Worm (Caenorhabditis elegans): Measurements from ENCODE around the gene Y50E8A.22.

Gene Y50E8A.22

ce11 chrV:14748608-14749137 is at the start of gene Y50E8A.22, which contains the start of gene lipl-8:
Gene Y50E8A.22, minus strand, starts transcription at chrV:14749087.
Gene lipl-8, minus strand, starts transcription at chrV:14748708.
- TF ChIP-seq ceh-45 (GFP tag; IDR thresholded peaks at IDR 0.05) (no peak), npax-4 (tag; optimal IDR thresholded peaks at IDR 0.05) (no peak), ceh-48 (tag; optimal IDR thresholded peaks at IDR 0.05) (no peak), ceh-30 (tag; optimal IDR thresholded peaks at IDR 0.05) (no peak), syd-9 (tag; optimal IDR thresholded peaks at IDR 0.05) (no peak), pag-3 (tag; optimal IDR thresholded peaks at IDR 0.05; ENCODE audit: borderline replicate concordance) (no peak), hlh-30 (tag; optimal IDR thresholded peaks at IDR 0.05; ENCODE audit: insufficient read depth) (no peak), zip-5 (tag; optimal IDR thresholded peaks at IDR 0.05) (no peak), unc-42 (tag; optimal IDR thresholded peaks at IDR 0.05) (no peak), tbx-7 (tag; optimal IDR thresholded peaks at IDR 0.05) (no peak), K09A11.1 (tag; optimal IDR thresholded peaks at IDR 0.05; ENCODE audit: insufficient read depth) (no peak), lin-11 (tag; optimal IDR thresholded peaks at IDR 0.05) (no peak), ceh-6 (GFP tag; optimal IDR thresholded peaks at IDR 0.05) (no peak)

DNA sequence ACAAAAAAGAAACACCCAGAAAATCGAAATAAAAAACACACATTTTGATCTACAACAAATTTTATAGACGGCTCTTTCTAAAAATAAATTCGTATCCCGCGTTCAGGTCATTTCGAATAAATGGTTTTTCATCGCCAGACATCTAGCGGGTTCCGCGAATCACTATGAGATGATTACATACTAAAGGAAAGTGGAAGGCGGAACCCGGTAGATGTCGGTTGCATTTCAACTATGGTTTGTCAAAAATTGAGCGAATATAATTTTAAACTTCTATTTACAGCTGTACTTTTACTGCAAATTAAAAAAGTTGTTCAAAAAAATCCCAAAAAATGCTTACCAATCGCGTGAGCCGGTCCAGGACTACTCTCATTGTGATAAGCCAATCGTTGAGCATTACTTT is 49.0 kb upstream of the Y50E8A.22 start:
- TF ChIP-seq ceh-45 (GFP tag; IDR thresholded peaks at IDR 0.05) = no peak
- no peak for TF ChIP-seq pros-1 (tag; optimal IDR thresholded peaks at IDR 0.05)
- no peak for TF ChIP-seq ets-4 (tag; optimal IDR thresholded peaks at IDR 0.05)
- no peak for TF ChIP-seq rnt-1 (tag; optimal IDR thresholded peaks at IDR 0.05)
- no peak for TF ChIP-seq ceh-30 (tag; optimal IDR thresholded peaks at IDR 0.05)
- TF ChIP-seq ahr-1 (tag; optimal IDR thresholded peaks at IDR 0.05) = no peak
- TF ChIP-seq sox-4 (tag; optimal IDR thresholded peaks at IDR 0.05) = no peak
- no peak for TF ChIP-seq K02D7.2 (tag; optimal IDR thresholded peaks at IDR 0.05)
- TF ChIP-seq tbx-7 (tag; optimal IDR thresholded peaks at IDR 0.05) = no peak
- TF ChIP-seq odd-2 (tag; optimal IDR thresholded peaks at IDR 0.05) = no peak
- no peak for TF ChIP-seq hlh-13 (GFP tag; optimal IDR thresholded peaks at IDR 0.05)
- TF ChIP-seq nfya-1 (tag; optimal IDR thresholded peaks at IDR 0.05) = no peak
- no peak for TF ChIP-seq lin-11 (tag; optimal IDR thresholded peaks at IDR 0.05)

ce11 chrV:14793043-14793442 is 44.2 kb upstream of the Y50E8A.22 start:
- peak; percentile 1 for TF ChIP-seq ceh-31 (tag; optimal IDR thresholded peaks at IDR 0.05)
- no peak for TF ChIP-seq syd-9 (tag; optimal IDR thresholded peaks at IDR 0.05)

DNA sequence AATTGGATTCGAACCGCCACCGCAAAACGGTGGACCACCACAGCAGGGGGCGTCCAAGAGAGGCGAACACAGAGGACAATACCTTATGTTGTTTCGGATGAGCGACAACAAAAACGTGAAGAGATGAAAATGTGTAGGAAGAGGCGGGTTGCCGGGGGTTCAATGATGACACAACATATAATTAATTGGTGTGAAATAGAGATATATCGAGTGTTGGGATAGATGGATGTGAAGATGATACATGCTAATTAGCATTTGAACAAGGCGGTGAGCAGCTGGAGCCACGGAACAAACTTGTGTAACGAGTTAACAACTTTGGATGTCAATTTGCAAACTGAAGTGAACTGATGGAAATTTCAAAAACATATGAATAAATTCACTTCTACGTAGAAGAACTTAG is 43.5 kb upstream of the Y50E8A.22 start:
- no peak for TF ChIP-seq nhr-11 (tag; optimal IDR thresholded peaks at IDR 0.05)
- TF ChIP-seq ceh-31 (tag; optimal IDR thresholded peaks at IDR 0.05) = peak; percentile 35
- no peak for TF ChIP-seq ama-1 (optimal IDR thresholded peaks at IDR 0.05)
- TF ChIP-seq hlh-6 (tag; optimal IDR thresholded peaks at IDR 0.05) = no peak
- TF ChIP-seq ref-2 (tag; optimal IDR thresholded peaks at IDR 0.05) = peak; percentile 65
- TF ChIP-seq ceh-6 (GFP tag; optimal IDR thresholded peaks at IDR 0.05) = peak; percentile 2
- no peak for TF ChIP-seq K09A11.1 (tag; optimal IDR thresholded peaks at IDR 0.05; ENCODE audit: insufficient read depth)

- TF ChIP-seq pros-1 (tag; optimal IDR thresholded peaks at IDR 0.05) (no peak), elt-4 (tag; optimal IDR thresholded peaks at IDR 0.05) (no peak), dve-1 (tag; optimal IDR thresholded peaks at IDR 0.05) (no peak), ceh-6 (GFP tag; optimal IDR thresholded peaks at IDR 0.05) (no peak), fax-1 (tag; optimal IDR thresholded peaks at IDR 0.05) (no peak), C08G9.2 (tag; optimal IDR thresholded peaks at IDR 0.05) (no peak), T23F11.4 (GFP tag; optimal IDR thresholded peaks at IDR 0.05) (no peak), ceh-31 (tag; optimal IDR thresholded peaks at IDR 0.05) (no peak), dmd-4 (tag; optimal IDR thresholded peaks at IDR 0.05; ENCODE audit: borderline replicate concordance) (no peak), ref-2 (tag; optimal IDR thresholded peaks at IDR 0.05) (no peak), rnt-1 (tag; optimal IDR thresholded peaks at IDR 0.05) (no peak), hlh-13 (GFP tag; optimal IDR thresholded peaks at IDR 0.05) (no peak), C38D4.7 (GFP tag; optimal IDR thresholded peaks at IDR 0.05) (no peak), fkh-10 (GFP tag; optimal IDR thresholded peaks at IDR 0.05) (no peak), mec-3 (tag; optimal IDR thresholded peaks at IDR 0.05; ENCODE audit: borderline replicate concordance) (no peak), hlh-15 (tag; optimal IDR thresholded peaks at IDR 0.05) (no peak), ceh-9 (tag; optimal IDR thresholded peaks at IDR 0.05) (no peak), odd-2 (tag; optimal IDR thresholded peaks at IDR 0.05) (no peak)
Measured at ce11 chrV:14791703-14792102, 42.8 kb upstream of the Y50E8A.22 start.

Measured in whole organism, late embryonic.